Fruit fly (Drosophila melanogaster) whole organism, wandering third instar larva: ENCODE measurements around the gene Nep3.
"Not testable (repeated sequence)": the region's sequence is repeated elsewhere in the genome, so short reads cannot be mapped to it uniquely, and the experiment has no call there.

Source experiments
- Hnf4 ChIP-seq: fragments of 200-800 bp; sonication (Bioruptor generic); optimal IDR thresholded peaks from 2 replicates; lab custom pipeline; 2016; ENCODE audit warnings: missing biosample characterization, mild to moderate bottlenecking, missing genetic modification characterization
- rgr ChIP-seq: fragments of 200-800 bp; sonication (Bioruptor generic); optimal IDR thresholded peaks from 3 replicates; lab custom pipeline; 2016; ENCODE audit warnings: missing biosample characterization, mild to moderate bottlenecking, missing genetic modification characterization

DNA sequence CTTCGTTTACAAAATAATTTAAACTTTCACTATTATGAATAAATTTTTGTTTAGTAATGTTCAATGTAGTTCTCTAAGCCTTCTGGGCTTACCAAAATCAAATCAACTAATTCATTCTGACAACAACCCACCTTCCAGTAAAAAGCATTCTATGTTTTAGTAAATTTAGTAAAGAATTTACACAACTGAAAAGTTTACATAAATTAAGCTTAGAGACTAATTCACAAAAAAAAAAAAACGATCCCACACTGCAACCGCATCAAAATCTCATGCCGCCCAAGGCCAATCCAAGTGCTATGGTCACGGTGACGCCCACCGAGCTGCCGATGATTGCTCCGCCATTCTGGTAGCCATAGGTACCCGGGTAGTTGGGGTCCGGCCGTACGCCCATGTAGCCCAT is 40.8 kb upstream of the Nep3 start, which contains the start of gene CG45488:
- TF ChIP-seq rgr; Hnf4 (GFP tag; lab: Kevin White, UChicago): not testable (repeated sequence)
